Fruit fly (Drosophila melanogaster) whole organism, embryonic: ENCODE results near the gene Slu7.

Source experiments
- B-H2 ChIP-seq: fragments of 200-800 bp; sonication (Bioruptor generic); optimal IDR thresholded peaks from 2 replicates; lab custom pipeline; 2018; ENCODE audit warnings: missing biosample characterization, mild to moderate bottlenecking, missing genetic modification characterization
- CG10147 ChIP-seq: fragments of 200-800 bp; sonication (Bioruptor generic); optimal IDR thresholded peaks from 2 replicates; lab custom pipeline; 2019; ENCODE audit warnings: missing biosample characterization, mild to moderate bottlenecking, missing genetic modification characterization, moderate library complexity
- CG11695 ChIP-seq: fragments of 200-800 bp; sonication (Bioruptor generic); IDR thresholded peaks from 3 replicates; pipeline ENCODE4 v1.3.6; 2022; ENCODE audit warnings: missing biosample characterization, missing genetic modification characterization
- CG12391 ChIP-seq: fragments of 200-800 bp; sonication (Bioruptor generic); optimal IDR thresholded peaks from 3 replicates; lab custom pipeline; 2018; ENCODE audit warnings: missing biosample characterization, mild to moderate bottlenecking, missing genetic modification characterization, moderate library complexity
- CG12942 ChIP-seq: fragments of 200-800 bp; sonication (Bioruptor generic); optimal IDR thresholded peaks from 3 replicates; lab custom pipeline; 2016; ENCODE audit warnings: missing biosample characterization, missing genetic modification characterization
- CG13123 ChIP-seq: fragments of 200-800 bp; sonication (Bioruptor generic); optimal IDR thresholded peaks from 2 replicates; lab custom pipeline; 2016; ENCODE audit warnings: missing biosample characterization, missing genetic modification characterization
- CG13624 ChIP-seq: fragments of 200-800 bp; sonication (Bioruptor generic); optimal IDR thresholded peaks from 2 replicates; lab custom pipeline; 2016; ENCODE audit warnings: missing biosample characterization, missing genetic modification characterization
- CG14014 ChIP-seq: fragments of 200-800 bp; sonication (Bioruptor generic); IDR thresholded peaks from 2 replicates; pipeline ENCODE4 v1.3.6; 2022; ENCODE audit warnings: missing biosample characterization, missing genetic modification characterization
- CG15269 ChIP-seq: fragments of 200-800 bp; sonication (Bioruptor generic); optimal IDR thresholded peaks from 2 replicates; lab custom pipeline; 2018; ENCODE audit warnings: missing biosample characterization, mild to moderate bottlenecking, missing genetic modification characterization, moderate library complexity
- CG1647 ChIP-seq: fragments of 200-800 bp; sonication (Bioruptor generic); optimal IDR thresholded peaks from 3 replicates; lab custom pipeline; 2016; ENCODE audit warnings: missing biosample characterization, missing genetic modification characterization
- CG16815 ChIP-seq: fragments of 200-800 bp; sonication (Bioruptor generic); optimal IDR thresholded peaks from 3 replicates; lab custom pipeline; 2017; ENCODE audit warnings: missing biosample characterization, mild to moderate bottlenecking, missing genetic modification characterization
- CG18011 ChIP-seq: fragments of 200-800 bp; sonication (Bioruptor generic); optimal IDR thresholded peaks from 2 replicates; lab custom pipeline; 2017; ENCODE audit warnings: missing biosample characterization, missing genetic modification characterization, mild to moderate bottlenecking, moderate library complexity, missing genotype
- CG2712 ChIP-seq: fragments of 200-800 bp; optimal IDR thresholded peaks from 3 replicates; lab custom pipeline; 2019; ENCODE audit warnings: missing biosample characterization, mild to moderate bottlenecking, missing genetic modification characterization, moderate library complexity
- CG31224 ChIP-seq: fragments of 200-800 bp; sonication (Bioruptor generic); IDR thresholded peaks from 2 replicates; pipeline ENCODE4 v1.3.6; 2022; ENCODE audit warnings: missing biosample characterization, missing genetic modification characterization
- CG31388 ChIP-seq: fragments of 200-800 bp; sonication (Bioruptor generic); optimal IDR thresholded peaks from 2 replicates; lab custom pipeline; 2016; ENCODE audit warnings: missing biosample characterization, missing genetic modification characterization
- CG3163 ChIP-seq: fragments of 200-800 bp; sonication (Bioruptor generic); optimal IDR thresholded peaks from 3 replicates; lab custom pipeline; 2016; ENCODE audit warnings: missing biosample characterization, missing genetic modification characterization
- CG4424 ChIP-seq: fragments of 200-800 bp; sonication (Bioruptor generic); optimal IDR thresholded peaks from 3 replicates; lab custom pipeline; 2016; ENCODE audit warnings: missing biosample characterization, missing genetic modification characterization
- CG4820 ChIP-seq: fragments of 200-800 bp; sonication (Bioruptor generic); optimal IDR thresholded peaks from 3 replicates; lab custom pipeline; 2016; ENCODE audit warnings: missing biosample characterization, missing genetic modification characterization
- CG6654 ChIP-seq: fragments of 200-800 bp; sonication (Bioruptor generic); optimal IDR thresholded peaks from 2 replicates; lab custom pipeline; 2017; ENCODE audit warnings: missing biosample characterization, mild to moderate bottlenecking, missing genetic modification characterization
- CG7271 ChIP-seq: fragments of 200-800 bp; sonication (Bioruptor generic); optimal IDR thresholded peaks from 2 replicates; lab custom pipeline; 2018; ENCODE audit warnings: missing biosample characterization, mild to moderate bottlenecking, missing genetic modification characterization, moderate library complexity
- CG7357 ChIP-seq: fragments of 200-800 bp; sonication (Bioruptor generic); IDR thresholded peaks from 3 replicates; pipeline ENCODE4 v1.3.6; 2022; ENCODE audit warnings: missing biosample characterization, missing genetic modification characterization
- CG7745 ChIP-seq: fragments of 200-800 bp; sonication (Bioruptor generic); optimal IDR thresholded peaks from 2 replicates; lab custom pipeline; 2018; ENCODE audit warnings: missing biosample characterization, mild to moderate bottlenecking, missing genetic modification characterization, moderate library complexity
- CG8290 ChIP-seq, 3 experiments: fragments of 200-800 bp; sonication (Bioruptor generic); optimal IDR thresholded peaks; 2 replicates each; lab custom pipeline; 2016 to 2019; ENCODE audit warnings: missing biosample characterization in 3 of 3, missing genetic modification characterization in 3 of 3, mild to moderate bottlenecking in 2 of 3, moderate library complexity in 1 of 3
- CG8944 ChIP-seq: fragments of 200-800 bp; sonication (Bioruptor generic); optimal IDR thresholded peaks from 3 replicates; lab custom pipeline; 2016; ENCODE audit warnings: missing biosample characterization, missing genetic modification characterization
- D19B ChIP-seq: fragments of 200-800 bp; sonication (Bioruptor generic); optimal IDR thresholded peaks from 2 replicates; lab custom pipeline; 2017; ENCODE audit warnings: missing biosample characterization, mild to moderate bottlenecking, missing genetic modification characterization
- Dad ChIP-seq: fragments of 200-800 bp; sonication (Bioruptor generic); optimal IDR thresholded peaks from 3 replicates; lab custom pipeline; 2016; ENCODE audit warnings: missing biosample characterization, missing genetic modification characterization
- Deaf1 ChIP-seq: fragments of 200-800 bp; optimal IDR thresholded peaks from 3 replicates; lab custom pipeline; 2019; ENCODE audit warnings: missing biosample characterization, mild to moderate bottlenecking, missing genetic modification characterization, moderate library complexity
- Hr51 ChIP-seq, 2 experiments: fragments of 200-800 bp; sonication (Bioruptor generic); optimal IDR thresholded peaks; 2 replicates in 1 of 2; 3 replicates in 1 of 2; lab custom pipeline; 2016 to 2018; ENCODE audit warnings: missing biosample characterization in 2 of 2, missing genetic modification characterization in 2 of 2, mild to moderate bottlenecking in 1 of 2, moderate library complexity in 1 of 2
- Myb ChIP-seq: fragments of 200-800 bp; sonication (Bioruptor generic); optimal IDR thresholded peaks from 2 replicates; lab custom pipeline; 2016; ENCODE audit warnings: missing biosample characterization, missing genetic modification characterization
- NfI ChIP-seq: fragments of 200-800 bp; sonication (Bioruptor generic); optimal IDR thresholded peaks from 3 replicates; lab custom pipeline; 2018; ENCODE audit warnings: missing biosample characterization, mild to moderate bottlenecking, missing genetic modification characterization, moderate library complexity
- Pdp1 ChIP-seq, 2 experiments: fragments of 200-800 bp; sonication (Bioruptor generic); optimal IDR thresholded peaks; 3 replicates each; lab custom pipeline; 2016; ENCODE audit warnings: missing biosample characterization in 2 of 2, missing genetic modification characterization in 2 of 2, mild to moderate bottlenecking in 1 of 2, moderate library complexity in 1 of 2
- Poxn ChIP-seq: fragments of 200-800 bp; sonication (Bioruptor generic); IDR thresholded peaks from 2 replicates; pipeline ENCODE4 v1.3.6; 2022; ENCODE audit warnings: missing biosample characterization, missing genetic modification characterization
- Six4 ChIP-seq: fragments of 200-800 bp; sonication (Bioruptor generic); optimal IDR thresholded peaks from 2 replicates; lab custom pipeline; 2016; ENCODE audit warnings: missing biosample characterization, missing genetic modification characterization
- Spps ChIP-seq: fragments of 200-800 bp; sonication (Bioruptor generic); optimal IDR thresholded peaks from 2 replicates; lab custom pipeline; 2018; ENCODE audit warnings: missing biosample characterization, mild to moderate bottlenecking, missing genetic modification characterization
- Xbp1 ChIP-seq: fragments of 200-800 bp; sonication (Bioruptor generic); optimal IDR thresholded peaks from 3 replicates; lab custom pipeline; 2016; ENCODE audit warnings: missing biosample characterization, mild to moderate bottlenecking, missing genetic modification characterization
- abd-A ChIP-seq: fragments of 200-800 bp; sonication (Bioruptor generic); optimal IDR thresholded peaks from 3 replicates; lab custom pipeline; 2019; ENCODE audit warnings: missing biosample characterization, mild to moderate bottlenecking, missing genetic modification characterization, moderate library complexity
- ash1 ChIP-seq: fragments of 200-800 bp; sonication (Bioruptor generic); optimal IDR thresholded peaks from 2 replicates; lab custom pipeline; 2018; ENCODE audit warnings: missing biosample characterization, mild to moderate bottlenecking, missing genetic modification characterization
- bbx ChIP-seq: fragments of 200-800 bp; sonication (Bioruptor generic); IDR thresholded peaks from 2 replicates; pipeline ENCODE4 v1.3.6; 2022; ENCODE audit warnings: missing biosample characterization, missing genetic modification characterization; ENCODE audit not compliant: partially characterized antibody
- dysf ChIP-seq: fragments of 200-800 bp; sonication (Bioruptor generic); IDR thresholded peaks from 3 replicates; pipeline ENCODE4 v1.3.6; 2022; ENCODE audit warnings: missing biosample characterization, missing genetic modification characterization
- ems ChIP-seq: fragments of 200-800 bp; sonication (Bioruptor generic); optimal IDR thresholded peaks from 3 replicates; lab custom pipeline; 2016; ENCODE audit warnings: missing biosample characterization, missing genetic modification characterization
- fd64A ChIP-seq: fragments of 200-800 bp; sonication (Bioruptor generic); optimal IDR thresholded peaks from 3 replicates; lab custom pipeline; 2018; ENCODE audit warnings: missing biosample characterization, mild to moderate bottlenecking, missing genetic modification characterization
- gt ChIP-seq: fragments of 200-800 bp; sonication (Bioruptor generic); IDR thresholded peaks from 2 replicates; pipeline ENCODE4 v1.3.6; 2022; ENCODE audit warnings: missing biosample characterization, missing genetic modification characterization
- hb ChIP-seq: fragments of 200-800 bp; sonication (Bioruptor generic); IDR thresholded peaks from 3 replicates; pipeline ENCODE4 v1.3.6; 2022; ENCODE audit warnings: missing biosample characterization, missing genetic modification characterization; ENCODE audit not compliant: partially characterized antibody
- klu ChIP-seq: fragments of 200-800 bp; sonication (Bioruptor generic); IDR thresholded peaks from 2 replicates; pipeline ENCODE4 v1.3.6; 2022; ENCODE audit warnings: missing biosample characterization, missing genetic modification characterization
- maf-S ChIP-seq: fragments of 200-800 bp; sonication (Bioruptor generic); optimal IDR thresholded peaks from 2 replicates; lab custom pipeline; 2016; ENCODE audit warnings: missing biosample characterization, missing genetic modification characterization
- nerfin-1 ChIP-seq: fragments of 200-800 bp; sonication (Bioruptor generic); optimal IDR thresholded peaks from 3 replicates; lab custom pipeline; 2019; ENCODE audit warnings: missing biosample characterization, mild to moderate bottlenecking, missing genetic modification characterization, moderate library complexity
- run ChIP-seq: fragments of 200-800 bp; sonication (Bioruptor generic); optimal IDR thresholded peaks from 3 replicates; lab custom pipeline; 2018; ENCODE audit warnings: missing biosample characterization, mild to moderate bottlenecking, missing genetic modification characterization
- sima ChIP-seq: fragments of 200-800 bp; sonication (Bioruptor generic); optimal IDR thresholded peaks from 2 replicates; lab custom pipeline; 2016; ENCODE audit warnings: missing biosample characterization, missing genetic modification characterization
- sob ChIP-seq: fragments of 200-800 bp; sonication (Bioruptor generic); IDR thresholded peaks from 2 replicates; pipeline ENCODE4 v1.3.6; 2022; ENCODE audit warnings: missing biosample characterization, missing genetic modification characterization
- stwl ChIP-seq: fragments of 200-800 bp; sonication (Bioruptor generic); optimal IDR thresholded peaks from 3 replicates; lab custom pipeline; 2018; ENCODE audit warnings: missing biosample characterization, mild to moderate bottlenecking, missing genetic modification characterization, moderate library complexity
- tll ChIP-seq, 2 experiments: fragments of 200-800 bp in 1 of 2; fragments of >200 bp in 1 of 2; sonication (Bioruptor generic) in 1 of 2; optimal IDR thresholded peaks; 2 replicates each; lab custom pipeline; 2017 to 2019; ENCODE audit warnings: missing biosample characterization in 2 of 2, missing genetic modification characterization in 2 of 2, mild to moderate bottlenecking in 1 of 2, moderate library complexity in 1 of 2

Gene Slu7

dm6 chr3R:29064682-29065100, 25.8 kb upstream of the Slu7 start (continued):
- TF ChIP-seq Hr51 (GFP tag; optimal IDR thresholded peaks at IDR 0.05; lab: Kevin White, UChicago) = peak in 1 of 2 experiments; percentile 24
- TF ChIP-seq CG13123 (GFP tag; lab: Kevin White, UChicago) = no peak
- TF ChIP-seq run = no peak
- no peak for TF ChIP-seq hb (GFP tag; lab: Robert Waterston, UW)
- TF ChIP-seq CG8290 (GFP tag; optimal IDR thresholded peaks at IDR 0.05; lab: Kevin White, UChicago) = no peak
- TF ChIP-seq CG8290 (tag; optimal IDR thresholded peaks at IDR 0.05; lab: Kevin White, UChicago) = peak in 1 of 2 experiments; percentile 23
- TF ChIP-seq ems (GFP tag; lab: Kevin White, UChicago) = no peak
- no peak for TF ChIP-seq Poxn (GFP tag; lab: Robert Waterston, UW)
- TF ChIP-seq Six4 = no peak
- no peak for TF ChIP-seq ash1 (GFP tag; lab: Kevin White, UChicago)
- TF ChIP-seq sima (GFP tag; lab: Kevin White, UChicago) = no peak
- no peak for TF ChIP-seq CG31388 (GFP tag; lab: Kevin White, UChicago)
- TF ChIP-seq gt = no peak
- TF ChIP-seq CG7745 (tag; lab: Kevin White, UChicago) = peak; percentile 19
- TF ChIP-seq nerfin-1 (tag; lab: Kevin White, UChicago) = peak; percentile 4
- no peak for TF ChIP-seq CG14014
- TF ChIP-seq CG12391 (tag; lab: Kevin White, UChicago) = peak; percentile 11
- no peak for TF ChIP-seq CG18011 (GFP tag; lab: Kevin White, UChicago)
- no peak for TF ChIP-seq CG11695
- no peak for TF ChIP-seq dysf (GFP tag; lab: Robert Waterston, UW)
- no peak for TF ChIP-seq CG7357
- TF ChIP-seq Spps = no peak
- no peak for TF ChIP-seq CG4820 (GFP tag; lab: Kevin White, UChicago)
- peak; percentile 3 for TF ChIP-seq NfI (GFP tag; lab: Kevin White, UChicago)
- no peak for TF ChIP-seq D19B
- TF ChIP-seq abd-A (tag; lab: Kevin White, UChicago) = no peak
- no peak for TF ChIP-seq CG7271 (tag; lab: Kevin White, UChicago)
- no peak for TF ChIP-seq CG13624 (GFP tag; lab: Kevin White, UChicago)
- no peak for TF ChIP-seq bbx (GFP tag; lab: Robert Waterston, UW)
- no peak for TF ChIP-seq sob (GFP tag; lab: Robert Waterston, UW)
- TF ChIP-seq CG12942 (GFP tag; lab: Kevin White, UChicago) = no peak
- no peak for TF ChIP-seq Myb
- TF ChIP-seq CG3163 (GFP tag; lab: Kevin White, UChicago) = peak; percentile 68
- no peak for TF ChIP-seq CG10147 (GFP tag; lab: Kevin White, UChicago)
- no peak for TF ChIP-seq Pdp1 (GFP tag; optimal IDR thresholded peaks at IDR 0.05; lab: Kevin White, UChicago)
- no peak for TF ChIP-seq tll (GFP tag; optimal IDR thresholded peaks at IDR 0.05; lab: Kevin White, UChicago)
- peak; percentile 29 for TF ChIP-seq Deaf1
- no peak for TF ChIP-seq B-H2 (GFP tag; lab: Kevin White, UChicago)
- TF ChIP-seq klu = no peak
- TF ChIP-seq CG15269 (tag; lab: Kevin White, UChicago) = peak; percentile 5
- no peak for TF ChIP-seq CG2712 (tag; lab: Kevin White, UChicago)
- TF ChIP-seq CG4424 = no peak
- TF ChIP-seq Dad = no peak
- TF ChIP-seq stwl (tag; lab: Kevin White, UChicago) = no peak
- TF ChIP-seq CG6654 = no peak
- TF ChIP-seq CG1647 (GFP tag; lab: Kevin White, UChicago) = no peak
- TF ChIP-seq fd64A = no peak
- TF ChIP-seq Xbp1 (GFP tag; lab: Kevin White, UChicago) = no peak
- TF ChIP-seq maf-S (GFP tag; lab: Kevin White, UChicago) = no peak
- TF ChIP-seq CG16815 (GFP tag; lab: Kevin White, UChicago) = no peak
- TF ChIP-seq CG31224 (GFP tag; lab: Robert Waterston, UW) = no peak
- no peak for TF ChIP-seq CG8944 (GFP tag; lab: Kevin White, UChicago)
